Worm (Caenorhabditis elegans): Measurements from ENCODE around the gene Y62H9A.10.

The Y62H9A.10 gene

DNA sequence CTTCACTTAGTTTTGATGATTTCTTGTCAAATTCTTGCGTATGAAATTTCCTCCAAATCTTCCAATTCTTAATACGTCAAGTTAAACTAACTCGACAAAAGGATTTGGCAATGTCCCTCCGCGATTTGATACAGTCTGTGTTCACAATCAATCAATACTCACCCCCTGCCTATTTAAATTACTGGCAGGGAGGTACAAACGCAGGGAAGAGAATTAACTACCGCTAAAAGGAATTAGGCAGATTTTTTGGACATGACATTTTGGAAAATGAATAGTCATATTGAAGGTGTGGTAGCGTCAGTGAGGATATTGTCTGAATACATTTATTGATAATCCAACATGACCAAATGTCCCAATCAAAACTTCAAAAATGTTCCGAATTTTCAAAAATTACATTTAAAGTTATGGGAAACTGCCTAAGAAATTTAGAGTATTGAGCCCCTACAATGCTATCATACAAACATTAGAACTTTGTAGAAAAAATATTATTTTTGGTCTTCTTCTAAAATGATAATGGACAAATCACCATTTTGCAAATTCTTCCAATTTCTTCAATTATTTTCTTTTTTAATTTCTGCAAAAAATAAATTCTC, 34.9 kb upstream of the Y62H9A.10 start (continued):
- TF ChIP-seq C38D4.7 (GFP tag; optimal IDR thresholded peaks at IDR 0.05) (no peak), nhr-232 (tag; optimal IDR thresholded peaks at IDR 0.05) (no peak), ceh-6 (GFP tag; optimal IDR thresholded peaks at IDR 0.05) (peak; percentile 66), nfya-1 (tag; optimal IDR thresholded peaks at IDR 0.05) (no peak), unc-55 (GFP tag; optimal IDR thresholded peaks at IDR 0.05) (no peak), fkh-6 (tag; optimal IDR thresholded peaks at IDR 0.05) (peak; percentile 57), ztf-16 (tag; optimal IDR thresholded peaks at IDR 0.05) (peak; percentile 68), sox-2 (GFP tag; IDR thresholded peaks at IDR 0.05) (peak; percentile 46), ceh-14 (tag; optimal IDR thresholded peaks at IDR 0.05) (peak; percentile 52), pat-9 (tag; optimal IDR thresholded peaks at IDR 0.05) (peak; percentile 62), odd-2 (tag; optimal IDR thresholded peaks at IDR 0.05) (no peak), ceh-48 (tag; optimal IDR thresholded peaks at IDR 0.05) (peak; percentile 79), gmeb-2 (tag; optimal IDR thresholded peaks at IDR 0.05) (peak; percentile 66), pha-4 (tag; optimal IDR thresholded peaks at IDR 0.05) (no peak), nhr-11 (tag; optimal IDR thresholded peaks at IDR 0.05) (peak; percentile 92), elt-2 (tag; optimal IDR thresholded peaks at IDR 0.05) (peak; percentile 79), che-1 (tag; optimal IDR thresholded peaks at IDR 0.05) (peak; percentile 41)

- TF ChIP-seq ceh-2 (tag; optimal IDR thresholded peaks at IDR 0.05) (peak; percentile 49), dmd-4 (tag; optimal IDR thresholded peaks at IDR 0.05; ENCODE audit: borderline replicate concordance) (no peak), ceh-34 (tag; optimal IDR thresholded peaks at IDR 0.05) (peak; percentile 73), fkh-6 (tag; optimal IDR thresholded peaks at IDR 0.05) (peak; percentile 29), unc-3 (GFP tag; conservative IDR thresholded peaks at IDR 0.05) (peak; percentile 67; the same call in 1 of the 2 replicates), unc-3 (tag; optimal IDR thresholded peaks at IDR 0.05) (peak; percentile 55), ceh-18 (tag; optimal IDR thresholded peaks at IDR 0.05) (peak; percentile 31), pros-1 (tag; optimal IDR thresholded peaks at IDR 0.05) (no peak), pqm-1 (tag; optimal IDR thresholded peaks at IDR 0.05) (no peak), nhr-11 (tag; optimal IDR thresholded peaks at IDR 0.05) (no peak), npax-4 (tag; optimal IDR thresholded peaks at IDR 0.05) (peak; percentile 50), hlh-6 (tag; optimal IDR thresholded peaks at IDR 0.05) (peak; percentile 74), ttx-3 (tag; optimal IDR thresholded peaks at IDR 0.05) (peak; percentile 1), madf-2 (tag; optimal IDR thresholded peaks at IDR 0.05) (no peak), lin-11 (tag; optimal IDR thresholded peaks at IDR 0.05) (peak; percentile 44), pag-3 (tag; optimal IDR thresholded peaks at IDR 0.05; ENCODE audit: borderline replicate concordance) (no peak), ceh-19 (GFP tag; optimal IDR thresholded peaks at IDR 0.05) (peak; percentile 60), K02D7.2 (tag; optimal IDR thresholded peaks at IDR 0.05) (no peak), tbx-7 (tag; optimal IDR thresholded peaks at IDR 0.05) (peak; percentile 27), ceh-14 (tag; optimal IDR thresholded peaks at IDR 0.05) (peak; percentile 27), unc-42 (tag; optimal IDR thresholded peaks at IDR 0.05) (peak; percentile 25), ceh-9 (tag; optimal IDR thresholded peaks at IDR 0.05) (no peak), ahr-1 (tag; optimal IDR thresholded peaks at IDR 0.05) (peak; percentile 19), eyg-1 (tag; optimal IDR thresholded peaks at IDR 0.05) (peak; percentile 28), pax-1 (tag; optimal IDR thresholded peaks at IDR 0.05) (no peak), T23F11.4 (GFP tag; optimal IDR thresholded peaks at IDR 0.05) (peak; percentile 15), mec-3 (tag; optimal IDR thresholded peaks at IDR 0.05; ENCODE audit: borderline replicate concordance) (no peak), fkh-10 (GFP tag; optimal IDR thresholded peaks at IDR 0.05) (no peak), C38D4.7 (GFP tag; optimal IDR thresholded peaks at IDR 0.05) (peak; percentile 67), tbx-2 (tag; optimal IDR thresholded peaks at IDR 0.05) (peak; percentile 54), rnt-1 (tag; optimal IDR thresholded peaks at IDR 0.05) (peak; percentile 18), ets-4 (tag; optimal IDR thresholded peaks at IDR 0.05) (peak; percentile 2), che-1 (tag; optimal IDR thresholded peaks at IDR 0.05) (peak; percentile 72), hlh-30 (tag; optimal IDR thresholded peaks at IDR 0.05; ENCODE audit: insufficient read depth) (no peak), elt-2 (tag; optimal IDR thresholded peaks at IDR 0.05) (peak; percentile 72), odd-2 (tag; optimal IDR thresholded peaks at IDR 0.05) (no peak), nhr-232 (tag; optimal IDR thresholded peaks at IDR 0.05) (peak; percentile 23), pha-4 (tag; optimal IDR thresholded peaks at IDR 0.05) (no peak), hlh-13 (GFP tag; optimal IDR thresholded peaks at IDR 0.05) (no peak), F13H6.1 (tag; optimal IDR thresholded peaks at IDR 0.05) (no peak), unc-55 (GFP tag; optimal IDR thresholded peaks at IDR 0.05) (no peak), ztf-16 (tag; optimal IDR thresholded peaks at IDR 0.05) (peak; percentile 51), pha-2 (tag; optimal IDR thresholded peaks at IDR 0.05) (peak; percentile 56)
Measured at ce11 chrX:11934933-11935332, 32.4 kb upstream of the Y62H9A.10 start.
